Worm (Caenorhabditis elegans) whole organism, late embryonic: ENCODE measurements around the gene F58F9.4.

Experiments used
- ceh-19 ChIP-seq: fragments of 200-800 bp; sonication (Bioruptor generic); optimal IDR thresholded peaks from 2 replicates; lab custom pipeline; 2018; ENCODE audit warnings: mild to moderate bottlenecking, missing genetic modification characterization, missing compliant biosample characterization
- nfya-1 ChIP-seq: sonication (generic microtip); optimal IDR thresholded peaks from 2 replicates; lab custom pipeline; 2017; ENCODE audit warnings: missing genetic modification characterization, mild to moderate bottlenecking, missing compliant biosample characterization, antibody characterized with exemption, moderate library complexity
- pha-4 ChIP-seq: fragments of 150-350 bp; optimal IDR thresholded peaks from 2 replicates; lab custom pipeline; 2018; ENCODE audit warnings: missing biosample characterization, missing genetic modification reagents, missing genetic modification characterization

- TF ChIP-seq ceh-19 (GFP tag; lab: Kevin White, UChicago) (no peak), pha-4 (tag; lab: Kevin White, UChicago) (no peak), nfya-1 (tag; lab: Kevin White, UChicago) (no peak)
Measured at ce11 chrIV:6230560-6231073, at the start of gene F58F9.4.
